Worm (Caenorhabditis elegans) whole organism, young adult: ENCODE data around the gene F14B8.6.

ENCODE experiments used
- C06A6.2 ChIP-seq: fragments of 200-800 bp; sonication (Bioruptor generic); conservative IDR thresholded peaks from 2 replicates; pipeline ENCODE4 v1.3.6; 2022; ENCODE audit warnings: missing genetic modification characterization, missing compliant biosample characterization
- F10E7.11 ChIP-seq: sonication (generic microtip); optimal IDR thresholded peaks from 2 replicates; lab custom pipeline; 2017; ENCODE audit warnings: mild to moderate bottlenecking, missing genetic modification characterization, moderate library complexity, missing compliant biosample characterization
- F23B12.7 ChIP-seq: sonication (generic microtip); optimal IDR thresholded peaks from 2 replicates; lab custom pipeline; 2017; ENCODE audit warnings: missing genetic modification characterization, mild to moderate bottlenecking, missing compliant biosample characterization, antibody characterized with exemption, moderate library complexity; ENCODE audit not compliant: insufficient read depth
- F33H1.4 ChIP-seq: fragments of 200-800 bp; sonication (Bioruptor generic); IDR thresholded peaks from 2 replicates; pipeline ENCODE4 v1.3.6; 2022; ENCODE audit warnings: missing genetic modification reagents, missing genetic modification characterization, missing compliant biosample characterization
- F37B4.10 ChIP-seq: fragments of 200-800 bp; sonication (Bioruptor generic); IDR thresholded peaks from 2 replicates; pipeline ENCODE4 v1.3.6; 2022; ENCODE audit warnings: missing genetic modification characterization, missing compliant biosample characterization
- F39B2.1 ChIP-seq: fragments of 200-800 bp; sonication (Bioruptor generic); IDR thresholded peaks from 2 replicates; pipeline ENCODE4 v1.3.6; 2022; ENCODE audit warnings: missing genetic modification reagents, missing genetic modification characterization, missing compliant biosample characterization
- F57A8.1 ChIP-seq: fragments of 200-800 bp; sonication (Bioruptor generic); optimal IDR thresholded peaks from 2 replicates; lab custom pipeline; 2018; ENCODE audit warnings: mild to moderate bottlenecking, missing genetic modification characterization, moderate library complexity, missing compliant biosample characterization
- T26A5.8 ChIP-seq: sonication (generic microtip); optimal IDR thresholded peaks from 2 replicates; lab custom pipeline; 2016; ENCODE audit warnings: missing genetic modification characterization, missing compliant biosample characterization
- Y56A3A.18 ChIP-seq: fragments of 200-800 bp; sonication (Bioruptor generic); IDR thresholded peaks from 2 replicates; pipeline ENCODE4 v1.3.6; 2022; ENCODE audit warnings: missing genetic modification reagents, missing genetic modification characterization, missing compliant biosample characterization
- aptf-3 ChIP-seq: fragments of 200-800 bp; sonication (Bioruptor generic); IDR thresholded peaks from 2 replicates; pipeline ENCODE4 v1.3.6; 2022; ENCODE audit warnings: missing genetic modification characterization, missing compliant biosample characterization
- atf-7 ChIP-seq: sonication (generic microtip); optimal IDR thresholded peaks from 2 replicates; lab custom pipeline; 2017; ENCODE audit warnings: mild to moderate bottlenecking, missing genetic modification characterization, missing compliant biosample characterization
- attf-5 ChIP-seq: fragments of 200-800 bp; sonication (Bioruptor generic); optimal IDR thresholded peaks from 2 replicates; lab custom pipeline; 2018; ENCODE audit warnings: mild to moderate bottlenecking, missing genetic modification characterization, missing compliant biosample characterization
- cebp-1 ChIP-seq, 2 experiments: fragments of 200-800 bp in 1 of 2; sonication (Bioruptor generic) in 1 of 2; sonication (generic microtip) in 1 of 2; IDR thresholded peaks in 1 of 2; optimal IDR thresholded peaks in 1 of 2; 2 replicates each; pipeline versions ENCODE4 v1.3.6 to Lab custom; 2017 to 2022; ENCODE audit warnings: missing compliant biosample characterization in 2 of 2, missing genetic modification characterization in 2 of 2, mild to moderate bottlenecking in 1 of 2, missing genetic modification reagents in 1 of 2, moderate library complexity in 1 of 2
- ceh-100 ChIP-seq: fragments of 200-800 bp; sonication (Bioruptor generic); IDR thresholded peaks from 2 replicates; pipeline ENCODE4 v1.3.6; 2022; ENCODE audit warnings: missing genetic modification reagents, missing genetic modification characterization, missing compliant biosample characterization
- ceh-79 ChIP-seq: sonication (generic microtip); optimal IDR thresholded peaks from 2 replicates; lab custom pipeline; 2017; ENCODE audit warnings: mild to moderate bottlenecking, missing genetic modification characterization, missing compliant biosample characterization
- dpff-1 ChIP-seq: sonication (generic microtip); optimal IDR thresholded peaks from 2 replicates; lab custom pipeline; 2017; ENCODE audit warnings: mild to moderate bottlenecking, missing genetic modification characterization, missing compliant biosample characterization
- egl-18 ChIP-seq: fragments of 200-800 bp; sonication (Bioruptor generic); IDR thresholded peaks from 2 replicates; pipeline ENCODE4 v1.3.6; 2022; ENCODE audit warnings: missing genetic modification reagents, missing genetic modification characterization, missing compliant biosample characterization
- ets-4 ChIP-seq: fragments of 200-800 bp; sonication (Bioruptor generic); optimal IDR thresholded peaks from 2 replicates; lab custom pipeline; 2018; ENCODE audit warnings: mild to moderate bottlenecking, missing genetic modification characterization, missing compliant biosample characterization
- fkh-3 ChIP-seq: sonication (generic microtip); optimal IDR thresholded peaks from 2 replicates; lab custom pipeline; 2016; ENCODE audit warnings: mild to moderate bottlenecking, missing genetic modification characterization, missing compliant biosample characterization
- him-1 ChIP-seq: sonication (generic microtip); optimal IDR thresholded peaks from 2 replicates; lab custom pipeline; 2016; ENCODE audit warnings: missing genotype, missing genetic modification reagents, missing genetic modification characterization, missing compliant biosample characterization
- lin-26 ChIP-seq: fragments of 200-800 bp; sonication (Bioruptor generic); IDR thresholded peaks from 2 replicates; pipeline ENCODE4 v1.3.6; 2022; ENCODE audit warnings: missing genetic modification reagents, missing genetic modification characterization, missing compliant biosample characterization
- lir-1 ChIP-seq: fragments of 200-800 bp; sonication (Bioruptor generic); conservative IDR thresholded peaks from 2 replicates; pipeline ENCODE4 v1.3.6; 2022; ENCODE audit warnings: missing genetic modification reagents, missing genetic modification characterization, missing compliant biosample characterization
- madf-10 ChIP-seq: sonication (generic microtip); optimal IDR thresholded peaks from 2 replicates; lab custom pipeline; 2016; ENCODE audit warnings: mild to moderate bottlenecking, missing genetic modification characterization, missing compliant biosample characterization
- madf-3 ChIP-seq: fragments of 200-800 bp; sonication (Bioruptor generic); IDR thresholded peaks from 2 replicates; pipeline ENCODE4 v1.3.6; 2022; ENCODE audit warnings: missing genetic modification reagents, missing genetic modification characterization, missing compliant biosample characterization
- nfya-1 ChIP-seq: sonication (generic microtip); optimal IDR thresholded peaks from 2 replicates; lab custom pipeline; 2017; ENCODE audit warnings: antibody characterized with exemption, missing compliant biosample characterization, missing genetic modification characterization, borderline replicate concordance; ENCODE audit not compliant: insufficient read depth
- nfyb-1 ChIP-seq: fragments of 200-800 bp; sonication (Bioruptor generic); IDR thresholded peaks from 2 replicates; pipeline ENCODE4 v1.3.6; 2022; ENCODE audit warnings: missing genetic modification reagents, missing genetic modification characterization, missing compliant biosample characterization
- nhr-80 ChIP-seq: sonication (generic microtip); optimal IDR thresholded peaks from 2 replicates; lab custom pipeline; 2016; ENCODE audit warnings: missing genetic modification characterization, missing compliant biosample characterization
- pha-4 ChIP-seq: fragments of 150-350 bp; sonication (generic microtip); optimal IDR thresholded peaks from 2 replicates; lab custom pipeline; 2014; ENCODE audit warnings: missing biosample characterization, missing genetic modification reagents, missing genetic modification characterization
- rcor-1 ChIP-seq: fragments of 200-800 bp; sonication (Bioruptor generic); IDR thresholded peaks from 2 replicates; pipeline ENCODE4 v1.3.6; 2022; ENCODE audit warnings: missing genetic modification reagents, missing genetic modification characterization, missing compliant biosample characterization
- sea-2 ChIP-seq: fragments of 200-800 bp; sonication (Bioruptor generic); IDR thresholded peaks from 2 replicates; pipeline ENCODE4 v1.3.6; 2022; ENCODE audit warnings: missing genetic modification characterization, missing compliant biosample characterization
- somi-1 ChIP-seq: fragments of 200-800 bp; sonication (Bioruptor generic); optimal IDR thresholded peaks from 2 replicates; lab custom pipeline; 2018; ENCODE audit warnings: mild to moderate bottlenecking, missing genetic modification characterization, missing compliant biosample characterization
- tbx-9 ChIP-seq: sonication (generic microtip); optimal IDR thresholded peaks from 2 replicates; lab custom pipeline; 2016; ENCODE audit warnings: borderline replicate concordance, missing genetic modification characterization, inconsistent platforms, missing compliant biosample characterization
- unc-62 ChIP-seq: fragments of 150-350 bp; optimal IDR thresholded peaks from 2 replicates; lab custom pipeline; 2014; ENCODE audit warnings: missing biosample characterization, missing genetic modification reagents, missing genetic modification characterization
- zfh-2 ChIP-seq: fragments of 200-800 bp; sonication (Bioruptor generic); conservative IDR thresholded peaks from 2 replicates; pipeline ENCODE4 v1.3.6; 2022; ENCODE audit warnings: missing genetic modification reagents, missing genetic modification characterization, missing compliant biosample characterization
- zim-3 ChIP-seq: sonication (generic microtip); optimal IDR thresholded peaks from 2 replicates; lab custom pipeline; 2017; ENCODE audit warnings: mild to moderate bottlenecking, missing genetic modification characterization, moderate library complexity, missing compliant biosample characterization
- ztf-22 ChIP-seq: fragments of 200-800 bp; sonication (Bioruptor generic); optimal IDR thresholded peaks from 2 replicates; lab custom pipeline; 2018; ENCODE audit warnings: mild to moderate bottlenecking, missing genetic modification characterization, moderate library complexity, missing compliant biosample characterization

Gene F14B8.6

ce11 chrX:6915279-6915678 lies 16.9 kb downstream of the F14B8.6 start:
- TF ChIP-seq F33H1.4 (GFP tag; lab: Robert Waterston, UW): no peak
- no peak for TF ChIP-seq F39B2.1 (GFP tag; lab: Robert Waterston, UW)
- no peak for TF ChIP-seq unc-62

ce11 chrX:6913989-6914388 lies 18.2 kb downstream of the F14B8.6 start, which contains the start of gene nhx-4:
TSS of gene nhx-4 (plus strand) at chrX:6914289.
- TF ChIP-seq tbx-9 (tag; lab: Kevin White, UChicago) (no peak), nfyb-1 (no peak), ceh-100 (no peak), madf-10 (no peak), unc-62 (no peak), Y56A3A.18 (GFP tag; lab: Robert Waterston, UW) (no peak), C06A6.2 (no peak), ztf-22 (GFP tag; lab: Kevin White, UChicago) (no peak)

ce11 chrX:6905581-6905980 lies 26.6 kb downstream of the F14B8.6 start:
- TF ChIP-seq madf-3 (GFP tag; lab: Robert Waterston, UW) (no peak), ztf-22 (GFP tag; lab: Kevin White, UChicago) (peak; percentile 37), ets-4 (peak; percentile 13), lin-26 (no peak), ceh-79 (tag; lab: Kevin White, UChicago) (no peak), sea-2 (no peak), F57A8.1 (GFP tag; lab: Kevin White, UChicago) (no peak), unc-62 (peak; percentile 24), pha-4 (tag; lab: Kevin White, UChicago) (peak; percentile 22), zfh-2 (no peak), F10E7.11 (tag; lab: Kevin White, UChicago) (no peak), F23B12.7 (tag; lab: Kevin White, UChicago) (no peak), lir-1 (GFP tag; lab: Robert Waterston, UW) (0 out of 2 replicates have a peak, but pooled peaks have one; percentile 14), nhr-80 (peak; percentile 83), F37B4.10 (GFP tag; lab: Robert Waterston, UW) (no peak), zim-3 (no peak), dpff-1 (tag; lab: Kevin White, UChicago) (no peak), fkh-3 (no peak), aptf-3 (GFP tag; lab: Robert Waterston, UW) (no peak), nfya-1 (tag; lab: Kevin White, UChicago) (no peak), egl-18 (GFP tag; lab: Robert Waterston, UW) (no peak), T26A5.8 (no peak), cebp-1 (GFP tag; IDR thresholded peaks at IDR 0.05; lab: Robert Waterston, UW) (no peak), cebp-1 (tag; optimal IDR thresholded peaks at IDR 0.05; lab: Kevin White, UChicago) (peak; percentile 41), atf-7 (peak; percentile 46)

ce11 chrX:6904064-6904771 lies 28.0 kb downstream of the F14B8.6 start, which contains the start of gene sid-5:
TSS of gene sid-5 (plus strand) at chrX:6904721.
- TF ChIP-seq rcor-1 (GFP tag; lab: Robert Waterston, UW) (no peak), him-1 (no peak), attf-5 (GFP tag; lab: Kevin White, UChicago) (no peak), cebp-1 (GFP tag; IDR thresholded peaks at IDR 0.05; lab: Robert Waterston, UW) (peak; percentile 61; the same call in 1 of the 2 replicates), cebp-1 (tag; optimal IDR thresholded peaks at IDR 0.05; lab: Kevin White, UChicago) (peak; percentile 90), somi-1 (GFP tag; lab: Kevin White, UChicago) (no peak)
- TF ChIP-seq, all 124 proteins: peak for 1
